Worm (Caenorhabditis elegans): ENCODE data around the gene srj-5.

Gene srj-5

ce11 chrV:646129-646528, 6.7 kb downstream of the srj-5 start, which contains the start of gene F48G7.12:
Gene F48G7.12 (minus strand): TSS chrV:646229.
- TF ChIP-seq sma-9 (GFP tag; optimal IDR thresholded peaks at IDR 0.05) = no peak
- no peak for TF ChIP-seq sma-9 (tag; optimal IDR thresholded peaks at IDR 0.05)
- no peak for TF ChIP-seq sma-3 (GFP tag; optimal IDR thresholded peaks at IDR 0.05)
- no peak for TF ChIP-seq blmp-1 (tag; optimal IDR thresholded peaks at IDR 0.05; ENCODE audit: insufficient read depth)
- TF ChIP-seq ztf-1 (GFP tag; conservative IDR thresholded peaks at IDR 0.05) = no peak
- no peak for TF ChIP-seq nhr-6 (tag; optimal IDR thresholded peaks at IDR 0.05)
- no peak for TF ChIP-seq mdl-1 (tag; optimal IDR thresholded peaks at IDR 0.05)
- TF ChIP-seq nhr-21 (tag; optimal IDR thresholded peaks at IDR 0.05) = no peak
- no peak for TF ChIP-seq nhr-77 (tag; optimal IDR thresholded peaks at IDR 0.05)
- TF ChIP-seq mab-5 (tag; optimal IDR thresholded peaks at IDR 0.05) = no peak
- no peak for TF ChIP-seq aly-2 (tag; optimal IDR thresholded peaks at IDR 0.05)
- TF ChIP-seq ceh-82 (tag; optimal IDR thresholded peaks at IDR 0.05) = no peak
- no peak for TF ChIP-seq unc-39 (tag; optimal IDR thresholded peaks at IDR 0.05)
- no peak for TF ChIP-seq lin-11 (tag; optimal IDR thresholded peaks at IDR 0.05)
- no peak for TF ChIP-seq lin-13 (GFP tag; optimal IDR thresholded peaks at IDR 0.05)
- no peak for TF ChIP-seq elt-3 (tag; optimal IDR thresholded peaks at IDR 0.05)

- peak; percentile 32 for TF ChIP-seq C34F6.9 (tag; optimal IDR thresholded peaks at IDR 0.05)
- no peak for TF ChIP-seq nhr-21 (tag; optimal IDR thresholded peaks at IDR 0.05)
- TF ChIP-seq ztf-11 (tag; optimal IDR thresholded peaks at IDR 0.05) = no peak
- TF ChIP-seq sma-9 (GFP tag; optimal IDR thresholded peaks at IDR 0.05) = peak; percentile 12
- no peak for TF ChIP-seq sma-9 (tag; optimal IDR thresholded peaks at IDR 0.05)
- peak; percentile 35 for TF ChIP-seq nhr-129 (tag; optimal IDR thresholded peaks at IDR 0.05)
Observed at ce11 chrV:642750-643149, 10.1 kb downstream of the srj-5 start, which contains the start of gene nhr-190. Gene nhr-190 (minus strand): TSS chrV:642924.

DNA sequence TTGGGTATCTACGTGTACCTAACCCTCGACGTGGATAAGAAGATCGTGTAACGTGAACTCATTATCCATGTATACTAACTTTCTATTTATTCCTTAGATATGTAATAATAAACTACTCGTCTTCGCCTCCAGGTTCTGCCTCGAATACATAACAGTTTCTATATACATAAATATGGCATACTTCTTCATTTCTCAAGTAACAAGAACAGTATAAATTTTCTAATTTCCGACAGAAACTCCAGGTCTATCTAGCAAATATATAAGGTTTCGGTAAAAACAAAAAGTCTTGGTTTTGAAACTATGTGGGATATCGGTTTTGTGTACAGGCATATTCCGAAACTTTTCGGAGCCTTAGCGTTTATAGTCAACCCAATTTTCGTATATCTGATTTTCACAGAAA, 14.5 kb downstream of the srj-5 start, which contains the start of gene srj-37:
srj-37 (plus strand) TSS at position 301 of the 400 bp plus-strand sequence.
- TF ChIP-seq skn-1 (tag; optimal IDR thresholded peaks at IDR 0.05) (no peak), dmd-4 (tag; optimal IDR thresholded peaks at IDR 0.05) (no peak), elt-3 (tag; optimal IDR thresholded peaks at IDR 0.05) (no peak), aly-2 (tag; optimal IDR thresholded peaks at IDR 0.05) (no peak), gmeb-1 (tag; optimal IDR thresholded peaks at IDR 0.05) (no peak), ztf-11 (tag; optimal IDR thresholded peaks at IDR 0.05) (no peak), snpc-4 (tag; optimal IDR thresholded peaks at IDR 0.05) (no peak), sma-3 (GFP tag; optimal IDR thresholded peaks at IDR 0.05) (no peak), sem-4 (tag; optimal IDR thresholded peaks at IDR 0.05) (no peak), unc-55 (GFP tag; optimal IDR thresholded peaks at IDR 0.05) (no peak), ama-1 (optimal IDR thresholded peaks at IDR 0.05) (no peak), alr-1 (tag; optimal IDR thresholded peaks at IDR 0.05) (no peak), ceh-82 (tag; optimal IDR thresholded peaks at IDR 0.05) (no peak), lin-11 (tag; optimal IDR thresholded peaks at IDR 0.05) (no peak), nhr-12 (tag; optimal IDR thresholded peaks at IDR 0.05) (no peak), nhr-23 (tag; optimal IDR thresholded peaks at IDR 0.05) (no peak), lin-39 (tag; optimal IDR thresholded peaks at IDR 0.05) (no peak), mab-5 (tag; optimal IDR thresholded peaks at IDR 0.05) (no peak), blmp-1 (tag; optimal IDR thresholded peaks at IDR 0.05; ENCODE audit: insufficient read depth) (no peak)

DNA sequence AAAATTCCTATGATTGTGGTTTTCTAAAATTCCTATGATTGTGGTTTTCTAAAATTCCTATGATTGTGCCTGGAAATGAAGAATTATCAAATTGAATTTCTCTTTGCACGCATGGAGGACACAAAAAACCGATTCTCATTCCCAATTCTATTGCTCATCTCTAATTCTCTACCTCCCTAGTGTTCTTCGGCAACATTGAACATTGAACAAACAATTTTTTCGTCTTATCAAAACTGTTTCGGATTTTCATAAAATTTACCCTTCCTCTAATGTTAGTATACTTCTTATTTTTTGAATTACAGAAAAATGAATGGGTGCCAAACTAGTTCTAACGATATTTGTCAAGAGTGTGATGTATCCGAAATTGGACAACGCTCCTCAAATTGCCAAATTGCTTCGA, 16.6 kb downstream of the srj-5 start, which contains the start of gene pals-31:
pals-31 (plus strand) TSS at position 301 of the 400 bp plus-strand sequence.
- TF ChIP-seq elt-1 (tag; optimal IDR thresholded peaks at IDR 0.05) = no peak
- TF ChIP-seq Y55F3AM.14 (GFP tag; optimal IDR thresholded peaks at IDR 0.05) = no peak
- no peak for TF ChIP-seq blmp-1 (tag; optimal IDR thresholded peaks at IDR 0.05; ENCODE audit: insufficient read depth)
- TF ChIP-seq snpc-4 (tag; optimal IDR thresholded peaks at IDR 0.05) = no peak
- TF ChIP-seq nhr-21 (tag; optimal IDR thresholded peaks at IDR 0.05) = no peak
- TF ChIP-seq nhr-23 (tag; optimal IDR thresholded peaks at IDR 0.05) = no peak
- no peak for TF ChIP-seq nhr-6 (tag; optimal IDR thresholded peaks at IDR 0.05)
- no peak for TF ChIP-seq peb-1 (tag; optimal IDR thresholded peaks at IDR 0.05)
- no peak for TF ChIP-seq nhr-237 (tag; optimal IDR thresholded peaks at IDR 0.05)
- TF ChIP-seq sma-3 (GFP tag; optimal IDR thresholded peaks at IDR 0.05) = no peak
- no peak for TF ChIP-seq nhr-11 (tag; optimal IDR thresholded peaks at IDR 0.05)
- no peak for TF ChIP-seq mab-5 (tag; optimal IDR thresholded peaks at IDR 0.05)
- TF ChIP-seq elt-3 (tag; optimal IDR thresholded peaks at IDR 0.05) = no peak

- peak; percentile 31 for TF ChIP-seq gmeb-1 (tag; optimal IDR thresholded peaks at IDR 0.05)
- no peak for TF ChIP-seq lin-13 (GFP tag; optimal IDR thresholded peaks at IDR 0.05)
- no peak for TF ChIP-seq dmd-4 (tag; optimal IDR thresholded peaks at IDR 0.05)
- peak; percentile 25 for TF ChIP-seq nhr-25 (tag; optimal IDR thresholded peaks at IDR 0.05)
- TF ChIP-seq nhr-237 (tag; optimal IDR thresholded peaks at IDR 0.05) = no peak
- peak; percentile 4 for TF ChIP-seq C34F6.9 (tag; optimal IDR thresholded peaks at IDR 0.05)
- TF ChIP-seq fos-1 (tag; optimal IDR thresholded peaks at IDR 0.05) = peak; percentile 44
- no peak for TF ChIP-seq unc-39 (tag; optimal IDR thresholded peaks at IDR 0.05)
- no peak for TF ChIP-seq elt-1 (tag; optimal IDR thresholded peaks at IDR 0.05)
- no peak for TF ChIP-seq blmp-1 (tag; optimal IDR thresholded peaks at IDR 0.05; ENCODE audit: insufficient read depth)
- peak; percentile 9 for TF ChIP-seq sma-9 (GFP tag; optimal IDR thresholded peaks at IDR 0.05)
- no peak for TF ChIP-seq sma-9 (tag; optimal IDR thresholded peaks at IDR 0.05)
- TF ChIP-seq crh-2 (tag; optimal IDR thresholded peaks at IDR 0.05) = peak; percentile 47
- peak; percentile 74 for TF ChIP-seq snpc-4 (tag; optimal IDR thresholded peaks at IDR 0.05)
- peak; percentile 21 for TF ChIP-seq nhr-129 (tag; optimal IDR thresholded peaks at IDR 0.05)
- TF ChIP-seq F13H6.1 (tag; optimal IDR thresholded peaks at IDR 0.05) = no peak
- TF ChIP-seq ceh-16 (tag; optimal IDR thresholded peaks at IDR 0.05) = no peak
- TF ChIP-seq lin-11 (tag; optimal IDR thresholded peaks at IDR 0.05) = no peak
- no peak for TF ChIP-seq aly-2 (tag; optimal IDR thresholded peaks at IDR 0.05)
- TF ChIP-seq nhr-6 (tag; optimal IDR thresholded peaks at IDR 0.05) = no peak
- no peak for TF ChIP-seq nhr-10 (tag; optimal IDR thresholded peaks at IDR 0.05)
- TF ChIP-seq unc-55 (GFP tag; optimal IDR thresholded peaks at IDR 0.05) = no peak
- no peak for TF ChIP-seq peb-1 (tag; optimal IDR thresholded peaks at IDR 0.05)
- TF ChIP-seq sma-3 (GFP tag; optimal IDR thresholded peaks at IDR 0.05) = no peak
Observed at ce11 chrV:635630-636029, 17.2 kb downstream of the srj-5 start.
